Fruit fly (Drosophila melanogaster) whole organism, prepupa: ENCODE results near the gene CG4301.

Source experiments
- Blimp-1 ChIP-seq: fragments of 200-800 bp; sonication (Bioruptor generic); optimal IDR thresholded peaks from 3 replicates; lab custom pipeline; 2017; ENCODE audit warnings: missing biosample characterization, missing genetic modification characterization, mild to moderate bottlenecking, moderate library complexity, missing genetic modification reagents
- CG10631 ChIP-seq: fragments of 200-800 bp; sonication (Bioruptor generic); optimal IDR thresholded peaks from 2 replicates; lab custom pipeline; 2016; ENCODE audit warnings: missing biosample characterization, missing genetic modification characterization
- CG10669 ChIP-seq: fragments of 200-800 bp; sonication (Bioruptor generic); optimal IDR thresholded peaks from 3 replicates; lab custom pipeline; 2018; ENCODE audit warnings: missing biosample characterization, mild to moderate bottlenecking, missing genetic modification characterization, moderate library complexity
- CG11294 ChIP-seq: fragments of 200-800 bp; sonication (Bioruptor generic); IDR thresholded peaks from 2 replicates; pipeline ENCODE4 v1.3.6; 2022; ENCODE audit warnings: missing biosample characterization, missing genetic modification characterization
- CG11762 ChIP-seq: fragments of 200-800 bp; sonication (Bioruptor generic); optimal IDR thresholded peaks from 3 replicates; lab custom pipeline; 2016; ENCODE audit warnings: missing biosample characterization, missing genetic modification characterization; ENCODE audit not compliant: insufficient read depth
- CG11902 ChIP-seq: fragments of 200-800 bp; sonication (Bioruptor generic); optimal IDR thresholded peaks from 3 replicates; lab custom pipeline; 2016; ENCODE audit warnings: missing biosample characterization, missing genetic modification characterization
- CG15336 ChIP-seq: fragments of 200-800 bp; sonication (Bioruptor generic); IDR thresholded peaks from 2 replicates; pipeline ENCODE4 v1.3.6; 2022; ENCODE audit warnings: missing biosample characterization, missing genetic modification characterization
- CG16779 ChIP-seq: fragments of 200-800 bp; sonication (Bioruptor generic); optimal IDR thresholded peaks from 3 replicates; lab custom pipeline; 2017; ENCODE audit warnings: missing biosample characterization, mild to moderate bottlenecking, missing genetic modification characterization
- CG3032 ChIP-seq: fragments of 200-800 bp; optimal IDR thresholded peaks from 2 replicates; lab custom pipeline; 2019; ENCODE audit warnings: missing biosample characterization, mild to moderate bottlenecking, missing genetic modification characterization, moderate library complexity
- CG31627 ChIP-seq: fragments of 200-800 bp; sonication (Bioruptor generic); optimal IDR thresholded peaks from 3 replicates; lab custom pipeline; 2016; ENCODE audit warnings: missing biosample characterization, missing genetic modification characterization
- CG32006 ChIP-seq: fragments of 200-800 bp; sonication (Bioruptor generic); optimal IDR thresholded peaks from 3 replicates; lab custom pipeline; 2017; ENCODE audit warnings: missing biosample characterization, mild to moderate bottlenecking, missing genetic modification characterization
- CG34406 ChIP-seq: fragments of 200-800 bp; sonication (Bioruptor generic); optimal IDR thresholded peaks from 3 replicates; lab custom pipeline; 2016; ENCODE audit warnings: missing biosample characterization, missing genetic modification characterization
- CG3919 ChIP-seq: fragments of 200-800 bp; sonication (Bioruptor generic); optimal IDR thresholded peaks from 3 replicates; lab custom pipeline; 2016; ENCODE audit warnings: missing biosample characterization, missing genetic modification characterization
- CG4318 ChIP-seq: fragments of 200-800 bp; sonication (Bioruptor generic); optimal IDR thresholded peaks from 3 replicates; lab custom pipeline; 2017; ENCODE audit warnings: missing biosample characterization, mild to moderate bottlenecking, missing genetic modification characterization
- CG6276 ChIP-seq: fragments of 200-800 bp; sonication (Bioruptor generic); optimal IDR thresholded peaks from 2 replicates; lab custom pipeline; 2017; ENCODE audit warnings: missing biosample characterization, mild to moderate bottlenecking, missing genetic modification characterization
- CG6808 ChIP-seq: fragments of 200-800 bp; sonication (Bioruptor generic); optimal IDR thresholded peaks from 3 replicates; lab custom pipeline; 2017; ENCODE audit warnings: missing biosample characterization, missing genetic modification characterization, mild to moderate bottlenecking, moderate library complexity, missing genetic modification reagents
- CG7368 ChIP-seq: fragments of 200-800 bp; sonication (Bioruptor generic); optimal IDR thresholded peaks from 3 replicates; lab custom pipeline; 2016; ENCODE audit warnings: missing biosample characterization, missing genetic modification characterization
- CG8119 ChIP-seq: fragments of 200-800 bp; sonication (Bioruptor generic); IDR thresholded peaks from 3 replicates; pipeline ENCODE4 v1.3.6; 2022; ENCODE audit warnings: missing biosample characterization, missing genetic modification characterization
- CG8319 ChIP-seq: fragments of 200-800 bp; sonication (Bioruptor generic); optimal IDR thresholded peaks from 3 replicates; lab custom pipeline; 2016; ENCODE audit warnings: missing biosample characterization, missing genetic modification characterization
- CG8632 ChIP-seq: fragments of 200-800 bp; sonication (Bioruptor generic); optimal IDR thresholded peaks from 3 replicates; lab custom pipeline; 2016; ENCODE audit warnings: missing biosample characterization, missing genetic modification characterization
- CG9139 ChIP-seq: fragments of 200-800 bp; sonication (Bioruptor generic); optimal IDR thresholded peaks from 3 replicates; lab custom pipeline; 2017; ENCODE audit warnings: missing biosample characterization, mild to moderate bottlenecking, missing genetic modification characterization
- Eip75B ChIP-seq: fragments of 200-800 bp; sonication (Bioruptor generic); optimal IDR thresholded peaks from 3 replicates; lab custom pipeline; 2016; ENCODE audit warnings: missing biosample characterization, missing genetic modification characterization
- Eip78C ChIP-seq: fragments of 200-800 bp; sonication (Bioruptor generic); peaks from one replicate; lab custom pipeline; 2016; ENCODE audit warnings: missing biosample characterization, missing genetic modification characterization
- Eip93F ChIP-seq: fragments of 200-800 bp; sonication (Bioruptor generic); optimal IDR thresholded peaks from 2 replicates; lab custom pipeline; 2016; ENCODE audit warnings: missing biosample characterization, mild to moderate bottlenecking, missing genetic modification characterization
- Ets96B ChIP-seq: fragments of 200-800 bp; optimal IDR thresholded peaks from 2 replicates; lab custom pipeline; 2019; ENCODE audit warnings: missing biosample characterization, mild to moderate bottlenecking, missing genetic modification characterization, moderate library complexity
- Gug ChIP-seq: fragments of 200-800 bp; sonication (Bioruptor generic); IDR thresholded peaks from 2 replicates; pipeline ENCODE4 v1.3.6; 2022; ENCODE audit warnings: missing biosample characterization, missing genetic modification characterization
- Hr39 ChIP-seq: fragments of 200-800 bp; sonication (Bioruptor generic); optimal IDR thresholded peaks from 2 replicates; lab custom pipeline; 2016; ENCODE audit warnings: missing biosample characterization, missing genetic modification characterization
- Lpt ChIP-seq: fragments of 200-800 bp; sonication (Bioruptor generic); optimal IDR thresholded peaks from 3 replicates; lab custom pipeline; 2016; ENCODE audit warnings: missing biosample characterization, missing genetic modification characterization
- Smox ChIP-seq: fragments of 200-800 bp; sonication (Bioruptor generic); optimal IDR thresholded peaks from 3 replicates; lab custom pipeline; 2016; ENCODE audit warnings: missing biosample characterization, missing genetic modification characterization
- Sox14 ChIP-seq: fragments of 200-800 bp; sonication (Bioruptor generic); optimal IDR thresholded peaks from 3 replicates; lab custom pipeline; 2016; ENCODE audit warnings: missing biosample characterization, missing genetic modification characterization
- Sox15 ChIP-seq: fragments of 200-800 bp; sonication (Bioruptor generic); optimal IDR thresholded peaks from 3 replicates; lab custom pipeline; 2016; ENCODE audit warnings: missing biosample characterization, missing genetic modification characterization
- achi ChIP-seq: fragments of 200-800 bp; sonication (Bioruptor generic); optimal IDR thresholded peaks from 3 replicates; lab custom pipeline; 2016; ENCODE audit warnings: missing biosample characterization, missing genetic modification characterization
- cyc ChIP-seq: fragments of 200-800 bp; sonication (Bioruptor generic); optimal IDR thresholded peaks from 3 replicates; lab custom pipeline; 2016; ENCODE audit warnings: missing biosample characterization, missing genetic modification characterization
- dsx ChIP-seq: fragments of 200-800 bp; optimal IDR thresholded peaks from 3 replicates; lab custom pipeline; 2019; ENCODE audit warnings: missing biosample characterization, mild to moderate bottlenecking, missing genetic modification characterization, moderate library complexity; ENCODE audit not compliant: poor library complexity, severe bottlenecking
- esn ChIP-seq: fragments of 200-800 bp; sonication (Bioruptor generic); optimal IDR thresholded peaks from 2 replicates; lab custom pipeline; 2016; ENCODE audit warnings: missing biosample characterization, mild to moderate bottlenecking, missing genetic modification characterization, moderate library complexity
- fd59A ChIP-seq: fragments of 200-800 bp; sonication (Bioruptor generic); optimal IDR thresholded peaks from 2 replicates; lab custom pipeline; 2017; ENCODE audit warnings: missing biosample characterization, mild to moderate bottlenecking, missing genetic modification characterization, missing genetic modification reagents
- fd85E ChIP-seq: fragments of 200-800 bp; sonication (Bioruptor generic); optimal IDR thresholded peaks from 3 replicates; lab custom pipeline; 2016; ENCODE audit warnings: missing biosample characterization, missing genetic modification characterization
- lz ChIP-seq: fragments of 200-800 bp; sonication (Bioruptor generic); optimal IDR thresholded peaks from 3 replicates; lab custom pipeline; 2016; ENCODE audit warnings: missing biosample characterization, missing genetic modification characterization
- net ChIP-seq: fragments of 200-800 bp; sonication (Bioruptor generic); optimal IDR thresholded peaks from 3 replicates; lab custom pipeline; 2016; ENCODE audit warnings: missing biosample characterization, missing genetic modification characterization
- pdm3 ChIP-seq: fragments of 200-800 bp; sonication (Bioruptor generic); optimal IDR thresholded peaks from 3 replicates; lab custom pipeline; 2016; ENCODE audit warnings: missing biosample characterization, missing genetic modification characterization
- salr ChIP-seq, 2 experiments: fragments of 200-800 bp; sonication (Bioruptor generic); optimal IDR thresholded peaks; 3 replicates each; lab custom pipeline; 2016 to 2018; ENCODE audit warnings: missing biosample characterization in 2 of 2, missing genetic modification characterization in 2 of 2, mild to moderate bottlenecking in 1 of 2
- spab ChIP-seq: fragments of 200-800 bp; sonication (Bioruptor generic); optimal IDR thresholded peaks from 2 replicates; lab custom pipeline; 2017; ENCODE audit warnings: missing biosample characterization, mild to moderate bottlenecking, missing genetic modification characterization, missing genetic modification reagents
- ss ChIP-seq, 2 experiments: fragments of 200-800 bp; sonication (Bioruptor generic); optimal IDR thresholded peaks; 2 replicates in 1 of 2; 3 replicates in 1 of 2; lab custom pipeline; 2017 to 2018; ENCODE audit warnings: mild to moderate bottlenecking in 2 of 2, missing biosample characterization in 2 of 2, missing genetic modification characterization in 2 of 2, moderate library complexity in 1 of 2
- svp ChIP-seq: fragments of 200-800 bp; sonication (Bioruptor generic); peaks from one replicate; lab custom pipeline; 2016; ENCODE audit warnings: missing biosample characterization, missing genetic modification characterization
- topi ChIP-seq: fragments of 200-800 bp; sonication (Bioruptor generic); optimal IDR thresholded peaks from 3 replicates; lab custom pipeline; 2016; ENCODE audit warnings: missing biosample characterization, missing genetic modification characterization
- vri ChIP-seq: fragments of 200-800 bp; sonication (Bioruptor generic); optimal IDR thresholded peaks from 3 replicates; lab custom pipeline; 2016; ENCODE audit warnings: missing biosample characterization, mild to moderate bottlenecking, missing genetic modification characterization

Gene CG4301

dm6 chrX:16371923-16372322 lies 33.4 kb upstream of the CG4301 start (continued):
- TF ChIP-seq CG34406 (no peak), CG8632 (no peak), Ets96B (tag; lab: Kevin White, UChicago) (no peak), CG10631 (GFP tag; lab: Kevin White, UChicago) (peak; percentile 46), vri (no peak), CG3919 (no peak), Hr39 (no peak)
- TF ChIP-seq, all 60 proteins: peak for 13

- TF ChIP-seq Sox15 (GFP tag; lab: Kevin White, UChicago) (no peak), fd59A (GFP tag; lab: Kevin White, UChicago) (no peak), ss (GFP tag; optimal IDR thresholded peaks at IDR 0.05; lab: Kevin White, UChicago) (peak; percentile 46 to 83), CG15336 (GFP tag; lab: Robert Waterston, UW) (peak; percentile 37; the same call in 1 of the 2 replicates), vri (peak; percentile 61), CG6276 (GFP tag; lab: Kevin White, UChicago) (peak; percentile 61), CG6808 (peak; percentile 25), CG8119 (GFP tag; lab: Robert Waterston, UW) (peak; percentile 50; the same call in 1 of the 3 replicates)
Observed at dm6 chrX:16372492-16373350, 32.6 kb upstream of the CG4301 start, which contains the start of gene Fur2. Fur2 (plus strand) TSS chrX:16373086.

dm6 chrX:16373541-16373940 lies 31.8 kb upstream of the CG4301 start:
- TF ChIP-seq CG11294: no peak
- peak; percentile 40 for TF ChIP-seq Ets96B (tag; lab: Kevin White, UChicago)
- TF ChIP-seq svp: no peak
- TF ChIP-seq CG8319 (GFP tag; lab: Kevin White, UChicago): no peak
- no peak for TF ChIP-seq Sox14 (GFP tag; lab: Kevin White, UChicago)
- no peak for TF ChIP-seq CG4318 (GFP tag; lab: Kevin White, UChicago)
- no peak for TF ChIP-seq CG31627 (GFP tag; lab: Kevin White, UChicago)
- no peak for TF ChIP-seq Eip75B (GFP tag; lab: Kevin White, UChicago)
- no peak for TF ChIP-seq spab (GFP tag; lab: Kevin White, UChicago)
- no peak for TF ChIP-seq CG10669 (GFP tag; lab: Kevin White, UChicago)
- TF ChIP-seq dsx (GFP tag; lab: Kevin White, UChicago): no peak
- no peak for TF ChIP-seq CG11762 (GFP tag; lab: Kevin White, UChicago)
- TF ChIP-seq pdm3: no peak
- no peak for TF ChIP-seq CG9139 (GFP tag; lab: Kevin White, UChicago)
- TF ChIP-seq vri: peak; percentile 5
- no peak for TF ChIP-seq net (GFP tag; lab: Kevin White, UChicago)
- TF ChIP-seq Smox (GFP tag; lab: Kevin White, UChicago): no peak
- TF ChIP-seq CG8632: no peak
- TF ChIP-seq achi (GFP tag; lab: Kevin White, UChicago): no peak
- no peak for TF ChIP-seq Sox15 (GFP tag; lab: Kevin White, UChicago)
- TF ChIP-seq fd85E: no peak
- no peak for TF ChIP-seq CG10631 (GFP tag; lab: Kevin White, UChicago)
- peak; percentile 79 for TF ChIP-seq Eip78C (GFP tag; lab: Kevin White, UChicago)
- no peak for TF ChIP-seq CG7368 (GFP tag; lab: Kevin White, UChicago)
- TF ChIP-seq cyc: no peak
- peak; percentile 28 for TF ChIP-seq CG3032 (tag; lab: Kevin White, UChicago)
- TF ChIP-seq CG11902 (GFP tag; lab: Kevin White, UChicago): no peak
- TF ChIP-seq Blimp-1 (GFP tag; lab: Kevin White, UChicago): no peak
- no peak for TF ChIP-seq CG32006
- no peak for TF ChIP-seq salr (GFP tag; optimal IDR thresholded peaks at IDR 0.05; lab: Kevin White, UChicago)
- TF ChIP-seq Eip93F (GFP tag; lab: Kevin White, UChicago): no peak
- TF ChIP-seq lz (GFP tag; lab: Kevin White, UChicago): no peak
- 0 out of 2 replicates have a peak, but pooled peaks have one; percentile 19 for TF ChIP-seq Gug (GFP tag; lab: Robert Waterston, UW)
- TF ChIP-seq Lpt (GFP tag; lab: Kevin White, UChicago): peak; percentile 63
- TF ChIP-seq CG16779 (tag; lab: Kevin White, UChicago): no peak
- TF ChIP-seq topi (GFP tag; lab: Kevin White, UChicago): no peak
- TF ChIP-seq esn: peak; percentile 16
- no peak for TF ChIP-seq ss (GFP tag; optimal IDR thresholded peaks at IDR 0.05; lab: Kevin White, UChicago)
